Worm (Caenorhabditis elegans) whole organism, L4 larva: ENCODE data around the gene B0432.11.

ENCODE experiments used
- D1046.2 ChIP-seq: fragments of 200-800 bp; sonication (Bioruptor generic); IDR thresholded peaks from 2 replicates; pipeline ENCODE4 v1.3.6; 2022; ENCODE audit warnings: missing genetic modification characterization, missing compliant biosample characterization
- F26F4.8 ChIP-seq: fragments of 200-800 bp; sonication (Bioruptor generic); conservative IDR thresholded peaks from 2 replicates; pipeline ENCODE4 v1.3.6; 2022; ENCODE audit warnings: missing genetic modification characterization, missing compliant biosample characterization
- R02D3.7 ChIP-seq: fragments of 150-350 bp; sonication (generic microtip); optimal IDR thresholded peaks from 3 replicates; lab custom pipeline; 2014; ENCODE audit warnings: missing biosample characterization, missing genetic modification characterization
- T20F7.1 ChIP-seq: fragments of 200-800 bp; sonication (Bioruptor generic); optimal IDR thresholded peaks from 2 replicates; lab custom pipeline; 2018; ENCODE audit warnings: mild to moderate bottlenecking, missing genetic modification characterization, missing compliant biosample characterization
- Y105C5A.15 ChIP-seq: fragments of 200-800 bp; sonication (Bioruptor generic); IDR thresholded peaks from 2 replicates; pipeline ENCODE4 v1.3.6; 2022; ENCODE audit warnings: missing genetic modification characterization, missing compliant biosample characterization
- aha-1 ChIP-seq: fragments of 150-350 bp; peaks from one replicate; lab custom pipeline; 2014; ENCODE audit warnings: missing biosample characterization, missing genetic modification characterization
- ceh-20 ChIP-seq: fragments of 200-800 bp; sonication (Bioruptor generic); IDR thresholded peaks from 2 replicates; pipeline ENCODE4 v1.3.6; 2022; ENCODE audit warnings: missing genetic modification reagents, missing genetic modification characterization, missing compliant biosample characterization
- ceh-28 ChIP-seq: fragments of 150-350 bp; optimal IDR thresholded peaks from 2 replicates; lab custom pipeline; 2014; ENCODE audit warnings: missing biosample characterization, missing genetic modification reagents, missing genetic modification characterization
- daf-19 ChIP-seq: fragments of 200-800 bp; sonication (Bioruptor generic); conservative IDR thresholded peaks from 2 replicates; pipeline ENCODE4 v1.3.6; 2022; ENCODE audit warnings: missing genetic modification characterization, missing compliant biosample characterization
- dmd-6 ChIP-seq: fragments of 200-800 bp; sonication (Bioruptor generic); IDR thresholded peaks from 2 replicates; pipeline ENCODE4 v1.3.6; 2022; ENCODE audit warnings: missing genetic modification reagents, missing genetic modification characterization, missing compliant biosample characterization
- dmd-8 ChIP-seq: fragments of 200-800 bp; sonication (Bioruptor generic); IDR thresholded peaks from 2 replicates; pipeline ENCODE4 v1.3.6; 2022; ENCODE audit warnings: missing genetic modification characterization, missing compliant biosample characterization
- dmd-9 ChIP-seq: fragments of 200-800 bp; sonication (Bioruptor generic); IDR thresholded peaks from 2 replicates; pipeline ENCODE4 v1.3.6; 2022; ENCODE audit warnings: missing genetic modification reagents, missing genetic modification characterization, missing compliant biosample characterization
- dpl-1 ChIP-seq: fragments of 150-350 bp; optimal IDR thresholded peaks from 2 replicates; lab custom pipeline; 2014; ENCODE audit warnings: missing biosample characterization, missing genetic modification reagents, missing genetic modification characterization
- fkh-10 ChIP-seq: fragments of 150-350 bp; optimal IDR thresholded peaks from 2 replicates; lab custom pipeline; 2014; ENCODE audit warnings: missing biosample characterization, missing genetic modification reagents, missing genetic modification characterization
- gei-8 ChIP-seq: fragments of 200-800 bp; sonication (Bioruptor generic); optimal IDR thresholded peaks from 2 replicates; lab custom pipeline; 2018; ENCODE audit warnings: mild to moderate bottlenecking, missing genetic modification characterization, missing compliant biosample characterization
- hlh-11 ChIP-seq: fragments of 200-800 bp; sonication (Bioruptor generic); optimal IDR thresholded peaks from 2 replicates; lab custom pipeline; 2018; ENCODE audit warnings: mild to moderate bottlenecking, missing genetic modification characterization, missing compliant biosample characterization
- hlh-30 ChIP-seq: sonication (generic microtip); optimal IDR thresholded peaks from 2 replicates; lab custom pipeline; 2017; ENCODE audit warnings: antibody characterized with exemption, mild to moderate bottlenecking, missing genetic modification characterization, missing compliant biosample characterization; ENCODE audit not compliant: insufficient read depth
- hmg-1.1 ChIP-seq: fragments of 200-800 bp; sonication (Bioruptor generic); IDR thresholded peaks from 2 replicates; pipeline ENCODE4 v1.3.6; 2022; ENCODE audit warnings: missing genetic modification reagents, missing genetic modification characterization, missing compliant biosample characterization
- jun-1 ChIP-seq: fragments of 150-350 bp; optimal IDR thresholded peaks from 2 replicates; lab custom pipeline; 2014; ENCODE audit warnings: missing biosample characterization, missing genetic modification reagents, missing genetic modification characterization
- lin-15B ChIP-seq: fragments of 150-350 bp; sonication (generic microtip); optimal IDR thresholded peaks from 3 replicates; lab custom pipeline; 2014; ENCODE audit warnings: missing biosample characterization, missing genetic modification characterization
- lin-39 ChIP-seq: fragments of 150-350 bp; optimal IDR thresholded peaks from 2 replicates; lab custom pipeline; 2014; ENCODE audit warnings: missing biosample characterization, missing genetic modification reagents, missing genetic modification characterization
- madf-5 ChIP-seq, 2 experiments: fragments of 200-800 bp; sonication (Bioruptor generic); IDR thresholded peaks; 2 replicates each; pipeline ENCODE4 v1.3.6; 2022; ENCODE audit warnings: missing compliant biosample characterization in 2 of 2, missing genetic modification characterization in 2 of 2
- madf-9 ChIP-seq: fragments of 200-800 bp; sonication (Bioruptor generic); conservative IDR thresholded peaks from 2 replicates; pipeline ENCODE4 v1.3.6; 2022; ENCODE audit warnings: missing genetic modification reagents, missing genetic modification characterization, missing compliant biosample characterization
- mdl-1 ChIP-seq, 2 experiments: fragments of 150-350 bp in 1 of 2; sonication (generic microtip) in 1 of 2; optimal IDR thresholded peaks; 2 replicates each; lab custom pipeline; 2014 to 2017; ENCODE audit warnings: missing biosample characterization in 2 of 2, missing genetic modification characterization in 2 of 2
- mdt-29 ChIP-seq: fragments of 200-800 bp; sonication (Bioruptor generic); IDR thresholded peaks from 2 replicates; pipeline ENCODE4 v1.3.6; 2022; ENCODE audit warnings: missing genetic modification reagents, missing genetic modification characterization, missing compliant biosample characterization
- mep-1 ChIP-seq: fragments of 150-350 bp; sonication (generic microtip); optimal IDR thresholded peaks from 3 replicates; lab custom pipeline; 2014; ENCODE audit warnings: missing biosample characterization, missing genetic modification characterization
- nhr-10 ChIP-seq: fragments of 150-350 bp; optimal IDR thresholded peaks from 2 replicates; lab custom pipeline; 2014; ENCODE audit warnings: missing biosample characterization, missing genetic modification characterization
- nhr-237 ChIP-seq: sonication (generic microtip); optimal IDR thresholded peaks from 2 replicates; lab custom pipeline; 2017; ENCODE audit warnings: missing biosample characterization, missing genetic modification characterization
- nhr-25 ChIP-seq: sonication (generic microtip); optimal IDR thresholded peaks from 2 replicates; lab custom pipeline; 2017; ENCODE audit warnings: missing genetic modification characterization, mild to moderate bottlenecking, missing compliant biosample characterization, antibody characterized with exemption, moderate library complexity, borderline replicate concordance; ENCODE audit not compliant: insufficient read depth
- php-3 ChIP-seq: fragments of 200-800 bp; sonication (Bioruptor generic); IDR thresholded peaks from 2 replicates; pipeline ENCODE4 v1.3.6; 2022; ENCODE audit warnings: missing genetic modification reagents, missing genetic modification characterization, missing compliant biosample characterization
- pqm-1 ChIP-seq: sonication (generic microtip); optimal IDR thresholded peaks from 2 replicates; lab custom pipeline; 2017; ENCODE audit warnings: missing biosample characterization, missing genetic modification characterization
- set-16 ChIP-seq: fragments of 200-800 bp; sonication (Bioruptor generic); IDR thresholded peaks from 2 replicates; pipeline ENCODE4 v1.3.6; 2022; ENCODE audit warnings: missing genetic modification reagents, missing genetic modification characterization, missing compliant biosample characterization
- snpc-4 ChIP-seq: fragments of 150-350 bp; optimal IDR thresholded peaks from 2 replicates; lab custom pipeline; 2014; ENCODE audit warnings: missing biosample characterization, missing genetic modification characterization
- spr-1 ChIP-seq: sonication (generic microtip); optimal IDR thresholded peaks from 2 replicates; lab custom pipeline; 2016; ENCODE audit warnings: mild to moderate bottlenecking, missing genetic modification characterization, missing compliant biosample characterization
- spr-3 ChIP-seq: fragments of 200-800 bp; sonication (Bioruptor generic); optimal IDR thresholded peaks from 2 replicates; lab custom pipeline; 2018; ENCODE audit warnings: mild to moderate bottlenecking, missing genetic modification characterization, missing compliant biosample characterization
- tag-97 ChIP-seq: fragments of 200-800 bp; sonication (Bioruptor generic); IDR thresholded peaks from 2 replicates; pipeline ENCODE4 v1.3.6; 2022; ENCODE audit warnings: missing genetic modification characterization, missing compliant biosample characterization
- unc-62 ChIP-seq, 3 experiments: fragments of 150-350 bp in 1 of 3; sonication (generic microtip); optimal IDR thresholded peaks in 2 of 3; peaks in 1 of 3; 1 replicate in 1 of 3; 2 replicates in 2 of 3; lab custom pipeline; 2014 to 2017; ENCODE audit warnings: missing biosample characterization in 3 of 3, missing genetic modification characterization in 3 of 3, missing genetic modification reagents in 3 of 3, missing genotype in 1 of 3
- vab-7 ChIP-seq: fragments of 200-800 bp; sonication (Bioruptor generic); IDR thresholded peaks from 2 replicates; pipeline ENCODE4 v1.3.6; 2022; ENCODE audit warnings: missing genetic modification reagents, missing genetic modification characterization, missing compliant biosample characterization
- zip-11 ChIP-seq: fragments of 200-800 bp; sonication (Bioruptor generic); IDR thresholded peaks from 2 replicates; pipeline ENCODE4 v1.3.6; 2022; ENCODE audit warnings: missing genetic modification characterization, missing compliant biosample characterization
- ztf-7 ChIP-seq: fragments of 150-350 bp; optimal IDR thresholded peaks from 2 replicates; lab custom pipeline; 2014; ENCODE audit warnings: missing biosample characterization, missing genetic modification characterization

Gene B0432.11

DNA sequence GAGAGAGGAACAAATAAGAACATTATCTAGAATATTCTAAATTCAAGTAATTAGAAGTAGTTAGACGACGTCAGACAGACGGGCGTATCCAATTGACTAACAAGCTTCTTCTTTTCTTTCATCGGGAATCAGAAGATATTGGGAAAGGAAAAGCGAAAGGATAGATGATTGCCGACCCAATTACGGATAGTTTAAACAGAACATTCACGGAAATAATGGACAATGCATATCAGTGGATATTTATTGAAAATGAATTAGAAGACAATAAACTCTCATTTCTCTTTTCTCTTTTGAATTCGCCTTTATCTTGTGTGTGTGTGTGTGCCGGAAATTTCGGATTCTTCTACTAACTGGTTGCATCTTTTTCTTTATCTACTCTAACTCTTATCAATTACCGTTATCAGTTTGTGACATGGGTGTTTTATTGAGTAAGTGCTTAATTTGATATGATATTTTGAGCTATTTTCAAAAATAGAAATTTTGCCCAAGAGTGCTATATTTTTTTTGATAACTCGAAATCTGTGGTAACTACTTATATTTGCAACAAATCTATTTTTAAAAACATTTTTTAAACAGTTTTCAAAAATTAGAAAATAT is 39.4 kb upstream of the B0432.11 start:
- TF ChIP-seq unc-62 (GFP tag; optimal IDR thresholded peaks at IDR 0.05 in 1 of 2; lab: Kevin White, UChicago) = peak in 1 of 2 experiments; percentile 60
- TF ChIP-seq unc-62 (tag; optimal IDR thresholded peaks at IDR 0.05; lab: Kevin White, UChicago) = no peak
- TF ChIP-seq pqm-1 (tag; lab: Kevin White, UChicago) = peak; percentile 1
- TF ChIP-seq T20F7.1 = no peak
- TF ChIP-seq aha-1 = peak; percentile 85

DNA sequence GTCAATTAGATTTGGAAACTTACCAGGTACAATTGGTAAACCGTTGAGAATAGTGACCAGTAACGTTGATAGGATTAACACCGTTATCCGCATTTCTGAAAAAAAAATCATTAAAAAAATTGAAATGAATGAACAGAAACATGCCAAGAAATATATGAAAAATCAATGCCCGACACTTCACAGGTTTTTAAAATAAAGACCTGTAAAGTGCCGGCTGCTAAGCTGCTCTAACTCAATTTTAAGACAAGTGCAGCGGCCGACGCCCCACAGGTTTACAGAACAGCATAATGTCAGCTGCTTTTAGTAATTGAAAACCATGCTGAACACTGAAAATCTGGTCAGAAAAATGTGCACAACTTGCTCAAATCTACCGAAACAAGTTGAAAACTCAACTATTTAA is 37.9 kb upstream of the B0432.11 start, which contains the start of gene cbn-1:
Gene cbn-1 (minus strand): TSS at position 101 of the 400 bp plus-strand sequence.
- TF ChIP-seq hlh-30 (tag; lab: Kevin White, UChicago) (no peak), lin-15B (tag; lab: Kevin White, UChicago) (no peak), ztf-7 (tag; lab: Kevin White, UChicago) (no peak), dmd-6 (no peak), R02D3.7 (tag; lab: Kevin White, UChicago) (no peak), Y105C5A.15 (GFP tag; lab: Robert Waterston, UW) (no peak), set-16 (GFP tag; lab: Robert Waterston, UW) (no peak), nhr-237 (tag; lab: Kevin White, UChicago) (no peak), mdt-29 (GFP tag; lab: Robert Waterston, UW) (no peak), dmd-9 (GFP tag; lab: Robert Waterston, UW) (no peak), spr-1 (tag; lab: Kevin White, UChicago) (no peak), php-3 (GFP tag; lab: Robert Waterston, UW) (no peak), D1046.2 (no peak), madf-5 (GFP tag; IDR thresholded peaks at IDR 0.05; lab: Robert Waterston, UW) (no peak), nhr-25 (tag; lab: Kevin White, UChicago) (no peak), jun-1 (no peak), lin-39 (tag; lab: Kevin White, UChicago) (no peak), madf-9 (no peak), ceh-20 (GFP tag; lab: Robert Waterston, UW) (no peak), mep-1 (tag; lab: Kevin White, UChicago) (no peak)

DNA sequence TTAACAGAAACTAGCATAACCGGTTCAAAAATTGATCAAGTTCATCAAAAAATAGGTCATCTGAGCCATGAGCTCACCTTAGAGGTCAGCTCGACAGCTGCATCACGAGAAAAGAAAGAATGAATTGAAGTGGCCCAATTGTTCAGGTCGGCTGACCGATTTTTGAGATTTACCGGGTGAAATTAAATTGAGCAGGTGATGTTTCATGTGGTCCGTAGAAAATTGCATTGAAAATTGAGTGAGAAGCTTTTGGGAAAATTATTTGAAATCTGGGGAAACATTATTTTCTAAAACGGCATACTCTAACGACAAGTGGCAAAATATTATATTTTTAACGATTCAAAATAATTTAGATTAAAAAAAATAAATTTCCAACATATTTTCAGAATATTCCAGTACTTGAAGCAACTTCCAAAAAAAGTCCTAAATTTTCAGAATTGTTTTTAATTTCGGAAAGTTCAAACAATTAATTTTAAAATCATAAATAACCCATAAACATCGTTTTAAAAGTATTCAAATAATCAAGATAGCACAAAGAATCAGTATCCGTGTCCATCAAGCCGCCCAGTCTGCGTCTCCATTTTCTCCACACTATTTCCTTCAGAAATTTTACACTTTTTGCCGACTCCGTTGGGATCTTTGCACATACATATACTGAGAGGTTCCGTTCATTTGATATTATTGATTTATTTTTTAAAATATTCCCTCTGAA is 31.3 kb upstream of the B0432.11 start, which contains the start of gene sgcb-1:
Gene sgcb-1 (plus strand): TSS at position 662 of the 712 bp plus-strand sequence.
- TF ChIP-seq aha-1 = peak; percentile 56
- TF ChIP-seq lin-39 (tag; lab: Kevin White, UChicago) = no peak
- TF ChIP-seq set-16 (GFP tag; lab: Robert Waterston, UW) = no peak
- TF ChIP-seq hlh-30 (tag; lab: Kevin White, UChicago) = peak; percentile 24
- no peak for TF ChIP-seq tag-97 (GFP tag; lab: Robert Waterston, UW)
- peak; percentile 6 for TF ChIP-seq hlh-11 (tag; lab: Kevin White, UChicago)
- no peak for TF ChIP-seq spr-3 (GFP tag; lab: Kevin White, UChicago)
- TF ChIP-seq snpc-4 (tag; lab: Kevin White, UChicago) = no peak
- TF ChIP-seq, all 104 proteins: peak for 3

DNA sequence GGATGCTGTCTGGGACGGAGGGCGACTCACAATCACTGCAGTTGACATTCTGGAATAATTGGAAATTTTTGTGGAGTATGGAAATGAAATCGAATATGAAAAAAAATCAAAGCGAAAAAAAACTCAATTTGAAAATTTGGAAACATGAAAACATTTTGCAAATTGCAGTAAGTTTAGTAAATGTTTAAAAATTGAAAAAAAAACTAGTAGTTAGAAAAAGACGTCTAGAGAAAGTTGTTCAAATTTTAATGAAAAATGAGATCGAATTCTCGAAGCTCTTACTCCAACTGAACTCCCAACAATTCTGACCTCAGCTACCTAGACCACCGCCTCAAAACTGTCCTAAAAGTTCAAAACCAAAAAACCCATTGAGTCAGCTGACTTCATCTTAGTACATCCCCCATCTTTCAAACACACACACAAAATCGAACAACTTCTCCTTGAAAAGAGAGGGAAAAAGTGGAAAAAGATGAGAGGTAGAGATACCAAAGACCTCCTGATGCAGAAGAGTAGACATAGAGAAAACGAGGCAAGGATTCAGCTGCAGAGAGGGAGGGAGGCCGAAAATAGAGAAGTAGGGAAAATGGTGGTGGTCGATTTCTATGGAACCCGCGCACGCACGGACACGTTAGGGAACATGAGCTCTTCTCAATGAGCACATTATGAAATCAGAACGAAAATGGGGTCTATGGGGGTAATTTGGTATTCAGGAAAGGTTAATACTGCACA is 28.7 kb upstream of the B0432.11 start, which contains the start of gene K01A2.10:
Gene K01A2.10 (minus strand): TSS at position 51 of the 729 bp plus-strand sequence.
- TF ChIP-seq hlh-11 (tag; lab: Kevin White, UChicago) (peak; percentile 32), dpl-1 (peak; percentile 10), daf-19 (GFP tag; lab: Robert Waterston, UW) (no peak), unc-62 (GFP tag; optimal IDR thresholded peaks at IDR 0.05 in 1 of 2; lab: Kevin White, UChicago) (peak in 1 of 2 experiments; percentile 55), unc-62 (tag; optimal IDR thresholded peaks at IDR 0.05; lab: Kevin White, UChicago) (no peak), zip-11 (GFP tag; lab: Robert Waterston, UW) (no peak), hmg-1.1 (GFP tag; lab: Robert Waterston, UW) (peak; percentile 60), dmd-8 (GFP tag; lab: Robert Waterston, UW) (no peak), D1046.2 (peak; percentile 48; the same call in 1 of the 2 replicates), hlh-30 (tag; lab: Kevin White, UChicago) (peak; percentile 92), F26F4.8 (no peak), vab-7 (GFP tag; lab: Robert Waterston, UW) (no peak), nhr-10 (tag; lab: Kevin White, UChicago) (no peak), fkh-10 (GFP tag; lab: Kevin White, UChicago) (peak; percentile 2), gei-8 (GFP tag; lab: Kevin White, UChicago) (no peak), ceh-28 (tag; lab: Kevin White, UChicago) (peak; percentile 11), aha-1 (peak; percentile 94), mdl-1 (tag; optimal IDR thresholded peaks at IDR 0.05; lab: Kevin White, UChicago) (peak in 1 of 2 experiments; percentile 47), T20F7.1 (no peak), set-16 (GFP tag; lab: Robert Waterston, UW) (no peak)
